Worm (Caenorhabditis elegans) whole organism, early embryonic: ENCODE results near the gene scav-1.

Experiments
- B0310.2 ChIP-seq: sonication (generic microtip); optimal IDR thresholded peaks from 2 replicates; lab custom pipeline; 2016; ENCODE audit warnings: mild to moderate bottlenecking, missing genetic modification characterization, missing compliant biosample characterization
- F13C5.2 ChIP-seq: sonication (generic microtip); optimal IDR thresholded peaks from 2 replicates; lab custom pipeline; 2017; ENCODE audit warnings: mild to moderate bottlenecking, missing genetic modification characterization, inconsistent platforms, missing compliant biosample characterization
- aly-1 ChIP-seq: sonication (generic microtip); optimal IDR thresholded peaks from 2 replicates; lab custom pipeline; 2016; ENCODE audit warnings: missing genetic modification characterization, missing compliant biosample characterization
- ama-1 ChIP-seq: fragments of 150-350 bp; optimal IDR thresholded peaks from 2 replicates; lab custom pipeline; 2014
- ceh-13 ChIP-seq: fragments of 200-800 bp; sonication (Bioruptor generic); optimal IDR thresholded peaks from 2 replicates; lab custom pipeline; 2018; ENCODE audit warnings: mild to moderate bottlenecking, missing genetic modification characterization, missing compliant biosample characterization
- ceh-36 ChIP-seq: sonication (generic microtip); optimal IDR thresholded peaks from 2 replicates; lab custom pipeline; 2016; ENCODE audit warnings: missing genetic modification characterization, inconsistent platforms, missing compliant biosample characterization
- ets-7 ChIP-seq: sonication (generic microtip); optimal IDR thresholded peaks from 2 replicates; lab custom pipeline; 2016; ENCODE audit warnings: missing genotype, missing genetic modification characterization, missing compliant biosample characterization
- flt-1 ChIP-seq: fragments of 200-800 bp; sonication (Bioruptor generic); IDR thresholded peaks from 2 replicates; pipeline ENCODE4 v1.3.6; 2022; ENCODE audit warnings: missing genetic modification characterization, missing compliant biosample characterization
- hmbx-1 ChIP-seq: sonication (generic microtip); optimal IDR thresholded peaks from 2 replicates; lab custom pipeline; 2016; ENCODE audit warnings: mild to moderate bottlenecking, missing genetic modification characterization, missing compliant biosample characterization
- hmg-4 ChIP-seq: fragments of 200-800 bp; sonication (Bioruptor generic); optimal IDR thresholded peaks from 2 replicates; lab custom pipeline; 2018; ENCODE audit warnings: mild to moderate bottlenecking, missing genetic modification characterization, missing compliant biosample characterization
- hnd-1 ChIP-seq: sonication (generic microtip); optimal IDR thresholded peaks from 2 replicates; lab custom pipeline; 2016; ENCODE audit warnings: missing genetic modification characterization, missing compliant biosample characterization
- pes-1 ChIP-seq: fragments of 200-800 bp; sonication (Bioruptor generic); IDR thresholded peaks from 2 replicates; pipeline ENCODE4 v1.3.6; 2022; ENCODE audit warnings: missing genetic modification reagents, missing genetic modification characterization, missing compliant biosample characterization
- scrt-1 ChIP-seq: fragments of 200-800 bp; sonication (Bioruptor generic); IDR thresholded peaks from 2 replicates; pipeline ENCODE4 v1.3.6; 2022; ENCODE audit warnings: missing genetic modification characterization, missing compliant biosample characterization
- sea-1 ChIP-seq: fragments of 200-800 bp; sonication (Bioruptor generic); conservative IDR thresholded peaks from 2 replicates; pipeline ENCODE4 v1.3.6; 2022; ENCODE audit warnings: missing genetic modification characterization, missing compliant biosample characterization
- tbx-11 ChIP-seq: fragments of 200-800 bp; sonication (Bioruptor generic); IDR thresholded peaks from 2 replicates; pipeline ENCODE4 v1.3.6; 2022; ENCODE audit warnings: missing genetic modification characterization, missing compliant biosample characterization
- tbx-37 ChIP-seq: fragments of 200-800 bp; sonication (Bioruptor generic); conservative IDR thresholded peaks from 2 replicates; pipeline ENCODE4 v1.3.6; 2022; ENCODE audit warnings: missing genetic modification reagents, missing genetic modification characterization, missing compliant biosample characterization
- tra-4 ChIP-seq: sonication (generic microtip); optimal IDR thresholded peaks from 2 replicates; lab custom pipeline; 2017; ENCODE audit warnings: missing genetic modification characterization, missing compliant biosample characterization

The scav-1 gene

DNA sequence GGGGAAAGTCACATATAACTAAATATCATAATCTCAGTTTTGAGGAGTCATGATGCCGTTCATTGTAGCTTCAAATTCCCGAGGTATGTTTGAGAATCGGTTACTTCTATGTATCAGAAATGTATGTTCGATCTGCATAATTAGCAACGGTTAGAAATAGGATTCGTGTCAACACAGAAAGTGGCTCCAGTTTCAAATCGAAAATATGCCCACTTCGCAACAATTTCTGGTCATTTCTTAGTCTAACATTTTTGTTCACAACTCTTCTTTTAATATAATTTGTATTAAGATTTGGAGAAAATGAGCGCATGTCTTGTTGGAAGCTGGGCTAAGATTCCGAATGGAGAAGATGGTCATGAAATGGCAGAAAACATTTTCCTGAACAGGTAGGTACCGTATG is 13.1 kb upstream of the scav-1 start, which contains the start of gene pks-1:
pks-1 (plus strand) TSS at position 301 of the 400 bp plus-strand sequence.
- no peak for TF ChIP-seq ceh-13
- TF ChIP-seq hnd-1 = no peak
- TF ChIP-seq scrt-1 (GFP tag; lab: Robert Waterston, UW) = no peak
- no peak for TF ChIP-seq aly-1
- no peak for TF ChIP-seq ets-7
- no peak for TF ChIP-seq sea-1 (GFP tag; lab: Robert Waterston, UW)
- no peak for TF ChIP-seq hmg-4 (GFP tag; lab: Kevin White, UChicago)
- TF ChIP-seq B0310.2 (tag; lab: Kevin White, UChicago) = no peak
- no peak for TF ChIP-seq F13C5.2 (tag; lab: Kevin White, UChicago)
- TF ChIP-seq hmbx-1 = no peak
- no peak for TF ChIP-seq flt-1 (GFP tag; lab: Robert Waterston, UW)
- no peak for TF ChIP-seq tbx-11 (GFP tag; lab: Robert Waterston, UW)
- TF ChIP-seq ceh-36 (tag; lab: Kevin White, UChicago) = no peak
- no peak for TF ChIP-seq pes-1
- no peak for TF ChIP-seq tra-4 (tag; lab: Kevin White, UChicago)
- no peak for TF ChIP-seq tbx-37 (GFP tag; lab: Robert Waterston, UW)
- no peak for TF ChIP-seq ama-1 (lab: Kevin White, UChicago)

DNA sequence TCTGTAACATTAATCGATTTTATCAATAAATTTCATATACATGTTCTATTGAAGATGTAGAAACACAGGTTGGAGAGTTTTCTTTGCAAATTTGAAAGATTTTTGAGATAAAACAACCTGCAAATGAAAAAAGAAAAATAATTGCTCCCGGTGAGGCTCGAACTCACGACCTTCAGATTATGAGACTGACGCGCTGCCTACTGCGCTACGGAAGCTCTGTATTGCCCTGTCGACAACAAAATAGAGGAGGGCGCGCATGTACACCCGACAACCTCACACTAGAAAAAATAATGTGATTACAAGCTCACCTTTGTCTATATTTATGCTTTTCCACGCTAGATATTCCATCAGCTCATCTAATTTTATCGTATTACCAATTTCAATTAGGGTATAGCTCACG is 6.9 kb upstream of the scav-1 start:
- TF ChIP-seq ets-7 (no peak), hnd-1 (peak; percentile 41), hmg-4 (GFP tag; lab: Kevin White, UChicago) (peak; percentile 65), hmbx-1 (no peak), F13C5.2 (tag; lab: Kevin White, UChicago) (peak; percentile 51), B0310.2 (tag; lab: Kevin White, UChicago) (peak; percentile 42), ceh-13 (peak; percentile 38), sea-1 (GFP tag; lab: Robert Waterston, UW) (no peak), ama-1 (lab: Kevin White, UChicago) (no peak), ceh-36 (tag; lab: Kevin White, UChicago) (peak; percentile 43), tra-4 (tag; lab: Kevin White, UChicago) (no peak), tbx-11 (GFP tag; lab: Robert Waterston, UW) (peak; percentile 79), aly-1 (peak; percentile 31), scrt-1 (GFP tag; lab: Robert Waterston, UW) (peak; percentile 80), pes-1 (no peak; the same call in 1 of the 2 replicates), tbx-37 (GFP tag; lab: Robert Waterston, UW) (peak; percentile 69), flt-1 (GFP tag; lab: Robert Waterston, UW) (peak; percentile 63)

DNA sequence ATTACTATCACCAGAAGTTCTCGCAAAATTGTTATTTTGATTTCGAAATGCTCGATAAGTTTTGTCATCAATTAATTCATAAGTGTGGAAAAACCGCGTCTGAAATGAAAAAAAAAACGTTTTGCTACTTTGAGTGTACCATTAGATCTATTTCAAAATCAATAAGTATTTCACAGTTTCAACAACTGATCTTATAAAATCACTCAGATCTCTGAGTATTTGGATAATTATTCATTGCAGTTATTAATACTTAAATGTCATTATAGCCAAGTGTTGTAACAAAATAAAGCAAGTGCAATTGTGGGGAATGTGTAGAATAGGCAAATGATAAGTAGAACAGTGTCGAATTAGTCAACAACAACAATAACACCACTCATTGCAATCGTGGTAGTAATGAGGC is 6.0 kb upstream of the scav-1 start, which contains the start of gene C03F11.4:
C03F11.4 (minus strand) TSS at position 101 of the 400 bp plus-strand sequence.
- no peak for TF ChIP-seq ets-7
- no peak for TF ChIP-seq hmg-4 (GFP tag; lab: Kevin White, UChicago)
- no peak for TF ChIP-seq pes-1
- TF ChIP-seq B0310.2 (tag; lab: Kevin White, UChicago) = no peak
- no peak for TF ChIP-seq F13C5.2 (tag; lab: Kevin White, UChicago)
- TF ChIP-seq ama-1 (lab: Kevin White, UChicago) = no peak
- no peak for TF ChIP-seq tra-4 (tag; lab: Kevin White, UChicago)
- TF ChIP-seq tbx-11 (GFP tag; lab: Robert Waterston, UW) = no peak
- TF ChIP-seq ceh-36 (tag; lab: Kevin White, UChicago) = no peak
- no peak for TF ChIP-seq aly-1
- TF ChIP-seq scrt-1 (GFP tag; lab: Robert Waterston, UW) = no peak
- no peak for TF ChIP-seq sea-1 (GFP tag; lab: Robert Waterston, UW)
- TF ChIP-seq hmbx-1 = no peak
- no peak for TF ChIP-seq flt-1 (GFP tag; lab: Robert Waterston, UW)

DNA sequence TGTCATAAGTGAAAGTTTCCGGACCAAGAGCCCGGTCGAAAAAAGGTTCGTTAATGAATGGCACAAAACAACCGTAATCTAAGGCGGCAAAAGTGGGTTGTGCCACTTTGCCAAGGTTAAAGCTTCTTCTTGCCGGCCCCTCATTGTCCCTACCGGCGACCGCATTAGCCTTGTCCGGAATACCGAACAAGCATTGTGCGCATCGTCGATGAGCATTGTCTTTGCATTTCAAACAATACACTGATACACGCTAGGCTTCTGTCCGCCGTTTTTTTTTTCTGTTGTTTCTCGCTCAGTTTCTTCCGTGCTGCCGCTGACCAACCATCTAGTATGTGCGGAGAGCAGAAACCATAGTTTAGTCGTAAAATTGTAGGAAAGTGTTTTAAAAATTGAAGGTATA is 3.1 kb downstream of the scav-1 start, which contains the start of gene C03F11.2:
C03F11.2 (minus strand) TSS at position 101 of the 400 bp plus-strand sequence.
- TF ChIP-seq F13C5.2 (tag; lab: Kevin White, UChicago) = no peak
- TF ChIP-seq tra-4 (tag; lab: Kevin White, UChicago) = no peak
- TF ChIP-seq sea-1 (GFP tag; lab: Robert Waterston, UW) = no peak
- TF ChIP-seq pes-1 = no peak
- TF ChIP-seq tbx-37 (GFP tag; lab: Robert Waterston, UW) = no peak
- TF ChIP-seq hmg-4 (GFP tag; lab: Kevin White, UChicago) = no peak
- no peak for TF ChIP-seq ama-1 (lab: Kevin White, UChicago)
- no peak for TF ChIP-seq B0310.2 (tag; lab: Kevin White, UChicago)
- TF ChIP-seq ceh-36 (tag; lab: Kevin White, UChicago) = no peak
- no peak for TF ChIP-seq ets-7
- TF ChIP-seq ceh-13 = no peak
- no peak for TF ChIP-seq hnd-1
- TF ChIP-seq flt-1 (GFP tag; lab: Robert Waterston, UW) = no peak
- TF ChIP-seq tbx-11 (GFP tag; lab: Robert Waterston, UW) = no peak
- TF ChIP-seq aly-1 = no peak
- TF ChIP-seq hmbx-1 = no peak
- TF ChIP-seq scrt-1 (GFP tag; lab: Robert Waterston, UW) = no peak

DNA sequence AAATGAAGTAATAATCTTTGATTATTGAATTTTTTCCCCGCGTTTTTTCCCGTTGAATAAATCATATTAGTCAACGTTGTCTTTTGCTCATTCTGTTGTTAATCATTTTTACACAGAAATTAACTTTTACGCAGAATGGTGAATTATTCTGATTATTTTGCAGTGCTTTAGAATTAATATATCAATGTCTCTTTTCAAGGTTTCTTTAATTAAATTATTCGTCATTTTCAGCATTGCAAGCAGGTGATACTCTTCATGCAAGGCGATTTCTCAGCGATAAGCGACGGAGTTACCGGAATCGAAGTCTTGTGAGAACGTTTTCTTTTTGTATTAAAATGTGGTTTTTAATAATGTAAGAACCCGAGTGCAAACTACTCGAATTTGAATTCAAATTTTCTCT is 12.8 kb downstream of the scav-1 start:
- TF ChIP-seq tbx-11 (GFP tag; lab: Robert Waterston, UW) = no peak
- no peak for TF ChIP-seq ets-7
- no peak for TF ChIP-seq F13C5.2 (tag; lab: Kevin White, UChicago)
- no peak for TF ChIP-seq sea-1 (GFP tag; lab: Robert Waterston, UW)
- TF ChIP-seq ceh-13 = no peak
- TF ChIP-seq aly-1 = no peak
- TF ChIP-seq hmbx-1 = no peak
- no peak for TF ChIP-seq flt-1 (GFP tag; lab: Robert Waterston, UW)
- TF ChIP-seq tra-4 (tag; lab: Kevin White, UChicago) = no peak
- TF ChIP-seq hmg-4 (GFP tag; lab: Kevin White, UChicago) = no peak
- TF ChIP-seq tbx-37 (GFP tag; lab: Robert Waterston, UW) = no peak

DNA sequence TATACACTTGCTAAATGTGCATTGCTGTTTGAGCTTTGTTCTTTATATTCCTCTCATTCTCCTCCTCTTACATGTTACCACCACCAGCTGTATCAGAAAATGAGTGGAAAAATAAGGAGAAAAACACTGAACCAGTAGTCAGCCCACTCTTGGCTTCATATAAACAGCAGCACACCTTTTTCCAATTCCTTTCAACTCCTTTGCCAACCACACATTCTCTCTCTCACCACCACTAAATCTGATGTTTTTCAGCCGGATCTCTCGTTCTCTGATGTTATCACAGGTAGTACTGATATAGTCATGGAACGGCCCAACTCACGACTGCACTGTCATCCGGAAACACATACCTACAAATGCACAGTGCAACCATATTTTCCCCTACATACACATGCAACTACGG is 13.8 kb downstream of the scav-1 start, which contains the start of gene kcnl-3:
kcnl-3 (plus strand) TSS at position 301 of the 400 bp plus-strand sequence.
- TF ChIP-seq F13C5.2 (tag; lab: Kevin White, UChicago) (no peak), hnd-1 (no peak)

DNA sequence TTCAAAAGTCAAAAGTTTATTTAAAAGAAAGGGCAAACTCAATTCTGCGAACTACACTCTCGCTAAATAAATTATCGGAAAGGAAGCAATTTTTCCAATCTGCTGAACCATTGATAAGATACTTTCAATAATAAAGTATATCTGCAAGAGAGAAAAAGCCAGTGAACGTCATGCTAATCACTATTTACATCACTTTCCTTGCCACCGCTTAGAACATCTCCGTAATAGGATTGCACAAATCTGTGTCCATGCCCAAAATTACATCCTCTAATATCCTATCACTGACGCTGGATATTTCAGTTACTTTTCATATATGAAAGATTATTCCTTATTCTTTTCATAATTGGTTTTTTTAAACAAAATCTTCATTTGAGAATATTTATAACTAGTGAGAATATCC is 17.6 kb downstream of the scav-1 start:
- no peak for TF ChIP-seq ets-7
